Worm (Caenorhabditis elegans): ENCODE results near the gene srz-13.
A peak's percentile ranks its signal among the peaks of the same experiment; 100 is the strongest.

srz-13 gene

ce11 chrV:16229896-16230295 is 47.7 kb downstream of the srz-13 start, which contains the start of the genes F21H7.2 and F21H7.12:
Gene F21H7.2, minus strand, starts transcription at chrV:16229996.
Gene F21H7.12, plus strand, starts transcription at chrV:16230165.
- TF ChIP-seq lin-11 (tag; optimal IDR thresholded peaks at IDR 0.05) (no peak), zag-1 (tag; optimal IDR thresholded peaks at IDR 0.05) (no peak)

ce11 chrV:16232180-16232579 is 50.0 kb downstream of the srz-13 start, which contains the start of gene gst-22:
Gene gst-22, minus strand, starts transcription at chrV:16232282.
- TF ChIP-seq fos-1 (tag; optimal IDR thresholded peaks at IDR 0.05) (peak; percentile 99), zag-1 (tag; optimal IDR thresholded peaks at IDR 0.05) (no peak), C34F6.9 (tag; optimal IDR thresholded peaks at IDR 0.05) (no peak), sma-9 (GFP tag; optimal IDR thresholded peaks at IDR 0.05) (peak; percentile 56), sma-9 (tag; optimal IDR thresholded peaks at IDR 0.05) (no peak), skn-1 (tag; optimal IDR thresholded peaks at IDR 0.05) (peak; percentile 10), gmeb-1 (tag; optimal IDR thresholded peaks at IDR 0.05) (peak; percentile 5), F13H6.1 (tag; optimal IDR thresholded peaks at IDR 0.05) (no peak), nhr-6 (tag; optimal IDR thresholded peaks at IDR 0.05) (no peak)

Measured in whole organism, L2 larva.